Fruit fly (Drosophila melanogaster): Measurements from ENCODE around the gene Cyp4ac3.

dm6 chr2L:5297961-5298311 is 29.6 kb downstream of the Cyp4ac3 start:
- no peak for TF ChIP-seq toe (GFP tag; optimal IDR thresholded peaks at IDR 0.05)
- no peak for TF ChIP-seq cnc (optimal IDR thresholded peaks at IDR 0.05)
- no peak for TF ChIP-seq CG33017 (tag; optimal IDR thresholded peaks at IDR 0.05)
- no peak for TF ChIP-seq CG1620 (GFP tag; optimal IDR thresholded peaks at IDR 0.05)
- TF ChIP-seq ovo (GFP tag; optimal IDR thresholded peaks at IDR 0.05), result no peak
- TF ChIP-seq CG7045 (GFP tag; optimal IDR thresholded peaks at IDR 0.05), result no peak
- no peak for TF ChIP-seq Crg-1 (GFP tag; optimal IDR thresholded peaks at IDR 0.05)

All from whole organism, adult.